Worm (Caenorhabditis elegans): ENCODE measurements around the gene ZK105.1.

ce11 chrV:7721945-7722344 is 8.2 kb downstream of the ZK105.1 start, which contains the start of gene ZK105.14:
- TF ChIP-seq hif-1 (tag; optimal IDR thresholded peaks at IDR 0.05) (no peak), Y75B8A.6 (GFP tag; IDR thresholded peaks at IDR 0.05) (no peak), daf-16 (GFP tag; optimal IDR thresholded peaks at IDR 0.05) (no peak), daf-16 (tag; optimal IDR thresholded peaks at IDR 0.05) (no peak), zip-2 (tag; optimal IDR thresholded peaks at IDR 0.05) (no peak), lir-3 (tag; optimal IDR thresholded peaks at IDR 0.05) (no peak), aly-2 (tag; optimal IDR thresholded peaks at IDR 0.05) (no peak), lin-13 (GFP tag; optimal IDR thresholded peaks at IDR 0.05) (no peak), fkh-10 (GFP tag; optimal IDR thresholded peaks at IDR 0.05) (no peak), ceh-82 (tag; optimal IDR thresholded peaks at IDR 0.05) (no peak), nhr-25 (tag; optimal IDR thresholded peaks at IDR 0.05; ENCODE audit: borderline replicate concordance, insufficient read depth) (no peak), dmd-8 (GFP tag; IDR thresholded peaks at IDR 0.05) (no peak), unc-39 (tag; optimal IDR thresholded peaks at IDR 0.05) (no peak)
